Worm (Caenorhabditis elegans) whole organism, L4/young adult: ENCODE results near the gene gcy-18.

Source experiments
- W03F9.2 ChIP-seq: fragments of 150-350 bp; optimal IDR thresholded peaks from 2 replicates; lab custom pipeline; 2014; ENCODE audit warnings: missing biosample characterization, missing genetic modification characterization
- dao-5 ChIP-seq: sonication (generic microtip); optimal IDR thresholded peaks from 2 replicates; lab custom pipeline; 2016; ENCODE audit warnings: missing genotype, missing genetic modification characterization, moderate library complexity, missing compliant biosample characterization
- him-1 ChIP-seq: sonication (generic microtip); optimal IDR thresholded peaks from 2 replicates; lab custom pipeline; 2016; ENCODE audit warnings: missing genotype, missing genetic modification reagents, missing genetic modification characterization, missing compliant biosample characterization

DNA sequence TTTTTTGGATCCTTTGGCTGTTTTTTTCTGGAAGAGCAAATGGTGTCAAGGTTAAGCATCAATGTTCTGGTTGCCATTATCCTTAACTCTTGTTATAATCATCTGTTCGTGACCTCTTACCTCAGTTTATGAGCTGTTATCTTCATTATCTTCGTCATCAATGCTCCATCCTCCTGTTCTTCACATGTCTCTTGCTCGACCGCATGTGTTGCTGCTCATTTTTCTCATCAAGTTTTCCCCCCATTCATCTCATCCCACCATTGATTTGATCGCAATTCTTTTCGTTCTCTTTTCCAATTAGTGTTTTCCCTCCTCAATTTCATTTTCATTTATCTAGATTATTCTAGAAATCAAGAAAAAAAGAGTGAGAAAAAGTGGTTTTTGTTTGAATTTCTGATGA is 42.4 kb upstream of the gcy-18 start:
- no peak for TF ChIP-seq him-1 (tag; lab: Kevin White, UChicago)
- no peak for TF ChIP-seq W03F9.2 (tag; lab: Kevin White, UChicago)
- no peak for TF ChIP-seq dao-5 (tag; lab: Kevin White, UChicago)
